Worm (Caenorhabditis elegans) whole organism, L3 larva: Measurements from ENCODE around the gene cya-2.

Experiments used
- ceh-28 ChIP-seq: fragments of 150-350 bp; optimal IDR thresholded peaks from 2 replicates; lab custom pipeline; 2014; ENCODE audit warnings: missing biosample characterization, missing genetic modification reagents, missing genetic modification characterization
- elt-1 ChIP-seq: fragments of 150-350 bp; optimal IDR thresholded peaks from 2 replicates; lab custom pipeline; 2014; ENCODE audit warnings: missing biosample characterization, missing genetic modification characterization
- elt-3 ChIP-seq, 3 experiments: fragments of 150-350 bp in 1 of 3; sonication (generic microtip) in 2 of 3; optimal IDR thresholded peaks; 2 replicates in 2 of 3; 4 replicates in 1 of 3; lab custom pipeline; 2014 to 2017; ENCODE audit warnings: missing biosample characterization in 3 of 3, missing genetic modification characterization in 3 of 3
- lin-39 ChIP-seq: fragments of 150-350 bp; optimal IDR thresholded peaks from 2 replicates; lab custom pipeline; 2018; ENCODE audit warnings: missing biosample characterization, missing genetic modification reagents, missing genetic modification characterization
- nhr-11 ChIP-seq: fragments of 150-350 bp; optimal IDR thresholded peaks from 2 replicates; lab custom pipeline; 2014; ENCODE audit warnings: missing biosample characterization, missing genetic modification characterization
- nhr-23 ChIP-seq: fragments of 150-350 bp; optimal IDR thresholded peaks from 2 replicates; lab custom pipeline; 2014; ENCODE audit warnings: missing biosample characterization, missing genetic modification reagents, missing genetic modification characterization
- nhr-237 ChIP-seq: fragments of 150-350 bp; optimal IDR thresholded peaks from 2 replicates; lab custom pipeline; 2014; ENCODE audit warnings: missing biosample characterization, missing genetic modification characterization
- nhr-77 ChIP-seq: fragments of 150-350 bp; optimal IDR thresholded peaks from 2 replicates; lab custom pipeline; 2014; ENCODE audit warnings: missing biosample characterization, missing genetic modification characterization
- pqm-1 ChIP-seq: fragments of 150-350 bp; optimal IDR thresholded peaks from 2 replicates; lab custom pipeline; 2017; ENCODE audit warnings: missing biosample characterization, missing genetic modification characterization, inconsistent platforms
- snpc-4 ChIP-seq: fragments of 150-350 bp; optimal IDR thresholded peaks from 2 replicates; lab custom pipeline; 2014; ENCODE audit warnings: missing biosample characterization, missing genetic modification characterization
- tbx-2 ChIP-seq: sonication (generic microtip); optimal IDR thresholded peaks from 2 replicates; lab custom pipeline; 2016; ENCODE audit warnings: mild to moderate bottlenecking, missing genetic modification characterization, missing compliant biosample characterization

ce11 chrII:1989010-1989409, 34.4 kb downstream of the cya-2 start, which contains the start of gene math-44:
- no peak for TF ChIP-seq pqm-1
- no peak for TF ChIP-seq nhr-23
- no peak for TF ChIP-seq nhr-237 (tag; lab: Kevin White, UChicago)
- TF ChIP-seq elt-3 (tag; optimal IDR thresholded peaks at IDR 0.05; lab: Kevin White, UChicago), result no peak
- no peak for TF ChIP-seq tbx-2
- no peak for TF ChIP-seq ceh-28 (tag; lab: Kevin White, UChicago)
- TF ChIP-seq nhr-11, result no peak
- TF ChIP-seq snpc-4 (tag; lab: Kevin White, UChicago), result no peak
- TF ChIP-seq elt-1, result no peak
- no peak for TF ChIP-seq nhr-77 (tag; lab: Kevin White, UChicago)
- TF ChIP-seq lin-39 (tag; lab: Kevin White, UChicago), result no peak
